1 fruit fly cellular context compared by ENCODE assay signal in the genomic region with DNA sequence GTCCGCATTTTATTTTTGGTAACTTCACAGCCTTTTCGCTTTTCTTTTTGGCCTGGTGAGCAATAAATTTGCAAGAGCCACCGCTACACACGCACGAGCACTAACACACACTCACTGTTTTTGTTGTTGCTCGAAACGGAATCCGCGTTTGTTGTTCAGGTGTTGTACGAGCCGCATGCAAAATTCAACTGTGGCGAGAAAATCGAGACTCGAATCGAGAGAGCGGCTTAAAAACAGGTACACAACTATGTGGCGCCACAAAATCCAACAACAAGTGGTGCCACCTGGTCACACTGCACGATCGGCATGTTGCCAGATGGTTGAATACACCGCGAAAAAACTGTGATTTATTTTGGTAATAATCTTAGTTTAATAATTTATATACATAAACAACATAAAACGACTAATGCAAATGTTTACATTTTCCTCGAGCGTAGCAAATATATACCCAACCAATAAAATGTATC.
TF ChIP-seq lines count a peak whose summit lies in the region.

A gene (minus strand): TSS at position 172 of the 467 bp plus-strand sequence.

TF ChIP-seq in whole organism, embryonic, 481 proteins besides CTCF, POLR2A, EP300 and RAD21 (continued from another document):
- peak; percentile 16 for TF ChIP-seq CG1529 (GFP tag; optimal IDR thresholded peaks at IDR 0.05; lab: Kevin White, UChicago)
- TF ChIP-seq amos (GFP tag; IDR thresholded peaks at IDR 0.05; lab: Robert Waterston, UW; ENCODE audit: partially characterized antibody) = no peak
- no peak for TF ChIP-seq Kr (GFP tag; optimal IDR thresholded peaks at IDR 0.05; lab: Kevin White, UChicago)
- TF ChIP-seq CG11695 (GFP tag; IDR thresholded peaks at IDR 0.05; lab: Robert Waterston, UW) = 0 out of 3 replicates have a peak, but pooled peaks have one; percentile 33
- no peak for TF ChIP-seq CG8944 (GFP tag; optimal IDR thresholded peaks at IDR 0.05; lab: Kevin White, UChicago)
- TF ChIP-seq CG9437 (GFP tag; optimal IDR thresholded peaks at IDR 0.05; lab: Kevin White, UChicago) = peak; percentile 37
- no peak for TF ChIP-seq tll (GFP tag; optimal IDR thresholded peaks at IDR 0.05; lab: Kevin White, UChicago)
- no peak for TF ChIP-seq sim (GFP tag; IDR thresholded peaks at IDR 0.05; lab: Robert Waterston, UW)
- TF ChIP-seq CG2120 (GFP tag; optimal IDR thresholded peaks at IDR 0.05; lab: Kevin White, UChicago) = peak; percentile 76
- TF ChIP-seq dati (GFP tag; IDR thresholded peaks at IDR 0.05; lab: Robert Waterston, UW) = no peak
